Fruit fly (Drosophila melanogaster): ENCODE measurements around the gene jumu.
A peak's percentile ranks its signal among the peaks of the same experiment; 100 is the strongest.

jumu gene

dm6 chr3R:10332823-10333263 is 17.1 kb upstream of the jumu start, which contains the start of gene sle (continued):
- TF ChIP-seq CG43689 (GFP tag; IDR thresholded peaks at IDR 0.05): no peak
- no peak for TF ChIP-seq CG17912 (GFP tag; optimal IDR thresholded peaks at IDR 0.05)
- TF ChIP-seq ci (GFP tag; IDR thresholded peaks at IDR 0.05): no peak
- no peak for TF ChIP-seq fd64A (GFP tag; optimal IDR thresholded peaks at IDR 0.05)
- TF ChIP-seq CG10147 (GFP tag; optimal IDR thresholded peaks at IDR 0.05): no peak
- TF ChIP-seq grn (GFP tag; optimal IDR thresholded peaks at IDR 0.05): no peak
- peak; percentile 80 for TF ChIP-seq CG2120 (GFP tag; optimal IDR thresholded peaks at IDR 0.05)
- no peak for TF ChIP-seq Optix (GFP tag; IDR thresholded peaks at IDR 0.05)
- TF ChIP-seq CG11247 (GFP tag; IDR thresholded peaks at IDR 0.05): no peak
- no peak for TF ChIP-seq eve (GFP tag; optimal IDR thresholded peaks at IDR 0.05)
- TF ChIP-seq nom (GFP tag; optimal IDR thresholded peaks at IDR 0.05): peak; percentile 44
- TF ChIP-seq sug (tag; optimal IDR thresholded peaks at IDR 0.05): peak; percentile 62
- TF ChIP-seq HmgZ (tag; optimal IDR thresholded peaks at IDR 0.05): peak; percentile 90
- TF ChIP-seq Dp (GFP tag; optimal IDR thresholded peaks at IDR 0.05): peak; percentile 82
- peak; percentile 27 for TF ChIP-seq BtbVII (GFP tag; optimal IDR thresholded peaks at IDR 0.05)
- TF ChIP-seq ttk (GFP tag; IDR thresholded peaks at IDR 0.05): no peak
- TF ChIP-seq eyg (GFP tag; optimal IDR thresholded peaks at IDR 0.05): peak; percentile 48
- TF ChIP-seq Dek (tag; optimal IDR thresholded peaks at IDR 0.05): no peak
- TF ChIP-seq CG12155 (GFP tag; optimal IDR thresholded peaks at IDR 0.05): peak; percentile 76
- TF ChIP-seq psq (GFP tag; optimal IDR thresholded peaks at IDR 0.05): no peak
- TF ChIP-seq phol (tag; optimal IDR thresholded peaks at IDR 0.05): peak; percentile 67
- peak; percentile 61 for TF ChIP-seq CG9932 (GFP tag; IDR thresholded peaks at IDR 0.05)
- TF ChIP-seq nau (GFP tag; optimal IDR thresholded peaks at IDR 0.05): no peak
- peak; percentile 42 for TF ChIP-seq repo (GFP tag; optimal IDR thresholded peaks at IDR 0.05)
- TF ChIP-seq CG12391 (tag; optimal IDR thresholded peaks at IDR 0.05): no peak
- TF ChIP-seq gcm2 (GFP tag; optimal IDR thresholded peaks at IDR 0.05): peak; percentile 19
- no peak for TF ChIP-seq jumu (GFP tag; optimal IDR thresholded peaks at IDR 0.05)
- no peak for TF ChIP-seq en (GFP tag; optimal IDR thresholded peaks at IDR 0.05)
- no peak for TF ChIP-seq C15 (GFP tag; IDR thresholded peaks at IDR 0.05)
- TF ChIP-seq Tbp (GFP tag; optimal IDR thresholded peaks at IDR 0.05): no peak
- TF ChIP-seq CG34376 (GFP tag; optimal IDR thresholded peaks at IDR 0.05): peak; percentile 69
- no peak for TF ChIP-seq CG14014 (GFP tag; IDR thresholded peaks at IDR 0.05)
- peak; percentile 29 for TF ChIP-seq CG6683 (GFP tag; optimal IDR thresholded peaks at IDR 0.05)
- peak; percentile 79 for TF ChIP-seq lilli (GFP tag; optimal IDR thresholded peaks at IDR 0.05)
- no peak for TF ChIP-seq gsb (GFP tag; IDR thresholded peaks at IDR 0.05)
- no peak for TF ChIP-seq CG10565 (GFP tag; optimal IDR thresholded peaks at IDR 0.05)
- no peak for TF ChIP-seq Bgb (GFP tag; IDR thresholded peaks at IDR 0.05; ENCODE audit: partially characterized antibody)
- TF ChIP-seq Dip3 (GFP tag; optimal IDR thresholded peaks at IDR 0.05): peak; percentile 70
- TF ChIP-seq Oaz (GFP tag; IDR thresholded peaks at IDR 0.05): no peak
- no peak for TF ChIP-seq CG10959 (GFP tag; IDR thresholded peaks at IDR 0.05)
- TF ChIP-seq gsb-n (tag; optimal IDR thresholded peaks at IDR 0.05): no peak
- no peak for TF ChIP-seq chm (GFP tag; IDR thresholded peaks at IDR 0.05)
- no peak for TF ChIP-seq Trl (optimal IDR thresholded peaks at IDR 0.05)
- TF ChIP-seq Trl (GFP tag; optimal IDR thresholded peaks at IDR 0.05): peak; percentile 61
- TF ChIP-seq ac (GFP tag; optimal IDR thresholded peaks at IDR 0.05): no peak
- TF ChIP-seq CG7271 (tag; optimal IDR thresholded peaks at IDR 0.05): no peak
- TF ChIP-seq peb (GFP tag; IDR thresholded peaks at IDR 0.05): peak; percentile 46; the same call in 1 of the 2 replicates
- no peak for TF ChIP-seq usp (GFP tag; optimal IDR thresholded peaks at IDR 0.05)
- peak; percentile 3 for TF ChIP-seq fd3F (GFP tag; optimal IDR thresholded peaks at IDR 0.05)
- peak; percentile 64; the same call in 2 of the 4 replicates for TF ChIP-seq Dll (GFP tag; IDR thresholded peaks at IDR 0.05; ENCODE audit: partially characterized antibody)
- TF ChIP-seq pzg (GFP tag; optimal IDR thresholded peaks at IDR 0.05): peak; percentile 67
- no peak for TF ChIP-seq lab (GFP tag; optimal IDR thresholded peaks at IDR 0.05)
